Comparison of ENCODE assay signal across 1 worm cellular context in the genomic region with DNA sequence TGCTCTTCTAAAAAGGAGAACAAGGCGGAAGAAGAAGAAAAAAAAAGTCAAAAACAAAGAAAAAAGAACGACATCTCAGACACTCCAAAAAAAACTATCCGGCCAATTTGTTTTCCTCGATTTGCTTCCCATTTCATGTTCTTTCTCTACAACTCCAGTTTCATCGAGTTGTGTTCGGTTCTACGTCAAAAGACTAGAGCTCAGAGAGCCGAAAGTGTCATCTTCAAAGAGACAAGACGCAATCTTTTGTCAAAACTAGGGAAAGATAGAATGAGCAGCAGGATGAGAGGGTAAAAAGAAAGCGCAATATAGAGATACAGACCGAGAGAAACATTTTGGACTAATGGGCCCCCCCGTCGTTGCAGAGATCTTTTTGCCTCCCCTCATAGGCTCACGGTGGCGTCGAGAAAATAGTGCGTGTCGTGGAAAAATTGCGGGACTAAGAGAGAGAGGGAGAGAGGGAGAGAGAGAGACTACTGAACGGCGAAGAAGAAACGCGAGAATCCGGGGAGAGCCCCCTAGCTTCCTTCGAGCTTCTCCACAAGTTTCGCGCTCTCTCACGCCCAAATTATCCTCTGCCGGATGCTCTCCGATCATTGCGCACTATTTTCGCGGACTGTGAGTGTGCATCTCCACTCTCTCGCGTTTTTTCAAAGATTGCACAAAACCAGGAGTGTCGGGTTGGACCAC.
TF ChIP-seq lines count a peak whose summit lies in the region.

No protein-coding gene starts in this region.

TF ChIP-seq in whole organism, L1 larva, 84 proteins besides CTCF, POLR2A, EP300 and RAD21 (continued from another document):
- peak; percentile 16 for TF ChIP-seq nhr-11 (tag; optimal IDR thresholded peaks at IDR 0.05; lab: Kevin White, UChicago)
- TF ChIP-seq snpc-4 (tag; optimal IDR thresholded peaks at IDR 0.05; lab: Kevin White, UChicago) = no peak
- no peak for TF ChIP-seq Y116A8C.19 (tag; optimal IDR thresholded peaks at IDR 0.05; lab: Kevin White, UChicago; ENCODE audit: borderline replicate concordance)
- peak in 1 of 3 experiments; percentile 6 for TF ChIP-seq dpl-1 (GFP tag; optimal IDR thresholded peaks at IDR 0.05; lab: Kevin White, UChicago)
- TF ChIP-seq unc-98 (GFP tag; IDR thresholded peaks at IDR 0.05; lab: Robert Waterston, UW) = no peak
- TF ChIP-seq pag-3 (tag; optimal IDR thresholded peaks at IDR 0.05; lab: Kevin White, UChicago; ENCODE audit: borderline replicate concordance, insufficient read depth) = no peak
